Worm (Caenorhabditis elegans): ENCODE measurements around the gene B0546.5.

DNA sequence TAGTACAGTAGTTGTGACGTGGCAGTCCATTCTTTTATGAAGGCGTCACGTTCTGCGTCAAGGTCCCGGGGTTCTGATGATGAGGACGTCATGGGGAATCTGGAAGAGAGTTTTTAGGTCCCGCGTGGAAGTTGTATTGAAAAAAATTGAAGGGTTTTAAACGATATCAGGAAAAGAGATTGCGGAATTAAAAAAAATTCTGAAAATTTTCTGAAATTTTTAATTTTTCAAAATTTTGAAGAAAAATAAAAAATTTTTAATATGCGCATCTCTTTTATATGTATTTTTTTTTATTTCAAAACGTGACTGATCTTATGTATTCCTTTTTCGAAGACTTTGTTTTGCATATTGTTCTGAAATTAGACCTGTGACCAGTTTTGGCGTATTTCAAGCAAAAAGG lies 32.6 kb upstream of the B0546.5 start, which contains the start of gene C04C3.6:
- TF ChIP-seq ekl-4 (GFP tag; IDR thresholded peaks at IDR 0.05): no peak
- TF ChIP-seq F52B5.7 (tag; optimal IDR thresholded peaks at IDR 0.05): no peak
- TF ChIP-seq Y53F4B.3 (GFP tag; IDR thresholded peaks at IDR 0.05): no peak
- TF ChIP-seq zfh-2 (GFP tag; conservative IDR thresholded peaks at IDR 0.05): no peak
- no peak for TF ChIP-seq let-607 (tag; optimal IDR thresholded peaks at IDR 0.05)
- no peak for TF ChIP-seq lin-54 (GFP tag; optimal IDR thresholded peaks at IDR 0.05)
- no peak for TF ChIP-seq C17E4.6 (GFP tag; IDR thresholded peaks at IDR 0.05)
- TF ChIP-seq snpc-4 (GFP tag; optimal IDR thresholded peaks at IDR 0.05): no peak
- TF ChIP-seq snpc-4 (tag; optimal IDR thresholded peaks at IDR 0.05): no peak
- no peak for TF ChIP-seq madf-3 (GFP tag; IDR thresholded peaks at IDR 0.05)
